Worm (Caenorhabditis elegans): ENCODE data around the gene E04F6.6.

E04F6.6 gene

ce11 chrII:7230684-7231083 is 31.3 kb upstream of the E04F6.6 start:
- TF ChIP-seq ztf-23 (GFP tag; IDR thresholded peaks at IDR 0.05) (no peak), flt-1 (GFP tag; IDR thresholded peaks at IDR 0.05) (no peak), ztf-29 (GFP tag; IDR thresholded peaks at IDR 0.05) (no peak), cog-1 (tag; optimal IDR thresholded peaks at IDR 0.05) (no peak), tab-1 (GFP tag; IDR thresholded peaks at IDR 0.05) (no peak), med-1 (GFP tag; optimal IDR thresholded peaks at IDR 0.05; ENCODE audit: insufficient read depth) (no peak), ref-1 (GFP tag; conservative IDR thresholded peaks at IDR 0.05) (no peak), klf-2 (GFP tag; conservative IDR thresholded peaks at IDR 0.05) (no peak)

- no peak for TF ChIP-seq klf-2 (GFP tag; conservative IDR thresholded peaks at IDR 0.05)
- TF ChIP-seq ref-1 (GFP tag; conservative IDR thresholded peaks at IDR 0.05) = no peak
- no peak for TF ChIP-seq flt-1 (GFP tag; IDR thresholded peaks at IDR 0.05)
- no peak for TF ChIP-seq T22C8.4 (GFP tag; IDR thresholded peaks at IDR 0.05)
- no peak for TF ChIP-seq cog-1 (tag; optimal IDR thresholded peaks at IDR 0.05)
- no peak for TF ChIP-seq ztf-23 (GFP tag; IDR thresholded peaks at IDR 0.05)
- TF ChIP-seq ztf-29 (GFP tag; IDR thresholded peaks at IDR 0.05) = no peak
- TF ChIP-seq med-1 (GFP tag; optimal IDR thresholded peaks at IDR 0.05; ENCODE audit: insufficient read depth) = no peak
- TF ChIP-seq tab-1 (GFP tag; IDR thresholded peaks at IDR 0.05) = no peak
Measured at ce11 chrII:7228646-7229200, 29.4 kb upstream of the E04F6.6 start, which contains the start of gene F32A5.4. Gene F32A5.4 (plus strand): TSS chrII:7229150.

- TF ChIP-seq tab-1 (GFP tag; IDR thresholded peaks at IDR 0.05) (no peak), ztf-29 (GFP tag; IDR thresholded peaks at IDR 0.05) (no peak), klf-2 (GFP tag; conservative IDR thresholded peaks at IDR 0.05) (no peak), ztf-23 (GFP tag; IDR thresholded peaks at IDR 0.05) (no peak), med-1 (GFP tag; optimal IDR thresholded peaks at IDR 0.05; ENCODE audit: insufficient read depth) (no peak), flt-1 (GFP tag; IDR thresholded peaks at IDR 0.05) (no peak), ref-1 (GFP tag; conservative IDR thresholded peaks at IDR 0.05) (no peak), T22C8.4 (GFP tag; IDR thresholded peaks at IDR 0.05) (no peak), cog-1 (tag; optimal IDR thresholded peaks at IDR 0.05) (no peak)
Measured at ce11 chrII:7225864-7226522, 26.6 kb upstream of the E04F6.6 start, which contains the start of gene clh-3. Gene clh-3 (minus strand): TSS chrII:7225914.

ce11 chrII:7224074-7224473 is 24.7 kb upstream of the E04F6.6 start:
- TF ChIP-seq ztf-23 (GFP tag; IDR thresholded peaks at IDR 0.05) (no peak), ref-1 (GFP tag; conservative IDR thresholded peaks at IDR 0.05) (no peak), med-1 (GFP tag; optimal IDR thresholded peaks at IDR 0.05; ENCODE audit: insufficient read depth) (no peak), cog-1 (tag; optimal IDR thresholded peaks at IDR 0.05) (no peak), tab-1 (GFP tag; IDR thresholded peaks at IDR 0.05) (no peak), klf-2 (GFP tag; conservative IDR thresholded peaks at IDR 0.05) (no peak), T22C8.4 (GFP tag; IDR thresholded peaks at IDR 0.05) (no peak), flt-1 (GFP tag; IDR thresholded peaks at IDR 0.05) (no peak)

ce11 chrII:7217047-7217446 is 17.7 kb upstream of the E04F6.6 start, which contains the start of gene E04F6.10:
Gene E04F6.10 (minus strand): TSS chrII:7217147.
- TF ChIP-seq T22C8.4 (GFP tag; IDR thresholded peaks at IDR 0.05) = no peak
- TF ChIP-seq cog-1 (tag; optimal IDR thresholded peaks at IDR 0.05) = no peak
- TF ChIP-seq med-1 (GFP tag; optimal IDR thresholded peaks at IDR 0.05; ENCODE audit: insufficient read depth) = no peak
- no peak for TF ChIP-seq tab-1 (GFP tag; IDR thresholded peaks at IDR 0.05)

- TF ChIP-seq ref-1 (GFP tag; conservative IDR thresholded peaks at IDR 0.05) (no peak), cog-1 (tag; optimal IDR thresholded peaks at IDR 0.05) (no peak), ztf-23 (GFP tag; IDR thresholded peaks at IDR 0.05) (no peak), med-1 (GFP tag; optimal IDR thresholded peaks at IDR 0.05; ENCODE audit: insufficient read depth) (no peak)
Measured at ce11 chrII:7212059-7212458, 12.7 kb upstream of the E04F6.6 start, which contains the start of gene E04F6.9. Gene E04F6.9 (minus strand): TSS chrII:7212159.

ce11 chrII:7211280-7211679 is 11.9 kb upstream of the E04F6.6 start, which contains the start of gene E04F6.8:
Gene E04F6.8 (minus strand): TSS chrII:7211380.
- TF ChIP-seq ztf-29 (GFP tag; IDR thresholded peaks at IDR 0.05) = no peak
- no peak for TF ChIP-seq flt-1 (GFP tag; IDR thresholded peaks at IDR 0.05)
- no peak for TF ChIP-seq tab-1 (GFP tag; IDR thresholded peaks at IDR 0.05)
- no peak for TF ChIP-seq ztf-23 (GFP tag; IDR thresholded peaks at IDR 0.05)

ce11 chrII:7210187-7210586 is 10.8 kb upstream of the E04F6.6 start, which contains the start of gene E04F6.15:
Gene E04F6.15 (minus strand): TSS chrII:7210287.
- TF ChIP-seq ztf-23 (GFP tag; IDR thresholded peaks at IDR 0.05) = no peak

- no peak for TF ChIP-seq cog-1 (tag; optimal IDR thresholded peaks at IDR 0.05)
- TF ChIP-seq ztf-29 (GFP tag; IDR thresholded peaks at IDR 0.05) = no peak
- no peak for TF ChIP-seq ref-1 (GFP tag; conservative IDR thresholded peaks at IDR 0.05)
- no peak for TF ChIP-seq ztf-23 (GFP tag; IDR thresholded peaks at IDR 0.05)
- TF ChIP-seq med-1 (GFP tag; optimal IDR thresholded peaks at IDR 0.05; ENCODE audit: insufficient read depth) = no peak
- no peak for TF ChIP-seq flt-1 (GFP tag; IDR thresholded peaks at IDR 0.05)
- no peak for TF ChIP-seq klf-2 (GFP tag; conservative IDR thresholded peaks at IDR 0.05)
- no peak for TF ChIP-seq T22C8.4 (GFP tag; IDR thresholded peaks at IDR 0.05)
- TF ChIP-seq tab-1 (GFP tag; IDR thresholded peaks at IDR 0.05) = no peak
Measured at ce11 chrII:7208184-7208583, 8.8 kb upstream of the E04F6.6 start, which contains the start of gene dhs-7. Gene dhs-7 (minus strand): TSS chrII:7208460.

ce11 chrII:7207649-7208048 is 8.3 kb upstream of the E04F6.6 start:
- no peak for TF ChIP-seq T22C8.4 (GFP tag; IDR thresholded peaks at IDR 0.05)
- TF ChIP-seq tab-1 (GFP tag; IDR thresholded peaks at IDR 0.05) = no peak
- TF ChIP-seq ztf-29 (GFP tag; IDR thresholded peaks at IDR 0.05) = no peak
- TF ChIP-seq klf-2 (GFP tag; conservative IDR thresholded peaks at IDR 0.05) = no peak
- no peak for TF ChIP-seq cog-1 (tag; optimal IDR thresholded peaks at IDR 0.05)
- no peak for TF ChIP-seq med-1 (GFP tag; optimal IDR thresholded peaks at IDR 0.05; ENCODE audit: insufficient read depth)
- TF ChIP-seq flt-1 (GFP tag; IDR thresholded peaks at IDR 0.05) = no peak
- TF ChIP-seq ref-1 (GFP tag; conservative IDR thresholded peaks at IDR 0.05) = no peak
- TF ChIP-seq ztf-23 (GFP tag; IDR thresholded peaks at IDR 0.05) = no peak

Measured in whole organism, midembryonic.